Worm (Caenorhabditis elegans): Measurements from ENCODE around the gene nfki-1.

Gene nfki-1

DNA sequence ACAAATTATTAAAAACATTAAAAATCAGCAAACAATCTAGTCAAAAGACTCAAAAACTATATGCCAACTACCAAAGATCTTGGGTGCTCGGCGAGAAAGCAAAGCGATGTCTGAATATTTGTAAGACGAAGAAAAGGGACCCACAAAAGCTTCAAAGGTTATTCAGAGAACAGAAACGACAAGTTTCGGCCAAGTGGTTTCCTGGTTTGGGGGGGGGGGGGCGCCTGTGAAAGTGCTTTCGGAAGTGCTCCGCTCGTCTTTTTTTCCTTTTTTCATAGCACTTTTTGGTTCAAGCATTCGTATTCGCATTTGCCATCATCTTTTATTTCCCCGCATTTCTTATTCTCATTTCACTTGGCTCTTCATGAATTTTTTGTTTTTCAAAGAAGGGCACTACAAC lies 26.4 kb downstream of the nfki-1 start:
- TF ChIP-seq unc-120 (tag; optimal IDR thresholded peaks at IDR 0.05; ENCODE audit: poor library complexity, severe bottlenecking) (no peak), ceh-43 (GFP tag; optimal IDR thresholded peaks at IDR 0.05) (no peak), nhr-2 (tag; optimal IDR thresholded peaks at IDR 0.05) (no peak), sem-2 (GFP tag; optimal IDR thresholded peaks at IDR 0.05) (no peak), mep-1 (tag; optimal IDR thresholded peaks at IDR 0.05) (no peak), lsy-2 (tag; optimal IDR thresholded peaks at IDR 0.05) (no peak), ztf-11 (tag; optimal IDR thresholded peaks at IDR 0.05) (no peak), elt-3 (tag; optimal IDR thresholded peaks at IDR 0.05) (no peak), mab-5 (tag; optimal IDR thresholded peaks at IDR 0.05) (no peak), sptf-1 (tag; optimal IDR thresholded peaks at IDR 0.05) (no peak), nhr-237 (tag; optimal IDR thresholded peaks at IDR 0.05) (no peak), bed-3 (GFP tag; optimal IDR thresholded peaks at IDR 0.05) (no peak), blmp-1 (tag; optimal IDR thresholded peaks at IDR 0.05) (no peak), nhr-28 (tag; optimal IDR thresholded peaks at IDR 0.05) (no peak), lin-32 (GFP tag; optimal IDR thresholded peaks at IDR 0.05) (no peak), M03D4.4 (tag; optimal IDR thresholded peaks at IDR 0.05) (no peak)

DNA sequence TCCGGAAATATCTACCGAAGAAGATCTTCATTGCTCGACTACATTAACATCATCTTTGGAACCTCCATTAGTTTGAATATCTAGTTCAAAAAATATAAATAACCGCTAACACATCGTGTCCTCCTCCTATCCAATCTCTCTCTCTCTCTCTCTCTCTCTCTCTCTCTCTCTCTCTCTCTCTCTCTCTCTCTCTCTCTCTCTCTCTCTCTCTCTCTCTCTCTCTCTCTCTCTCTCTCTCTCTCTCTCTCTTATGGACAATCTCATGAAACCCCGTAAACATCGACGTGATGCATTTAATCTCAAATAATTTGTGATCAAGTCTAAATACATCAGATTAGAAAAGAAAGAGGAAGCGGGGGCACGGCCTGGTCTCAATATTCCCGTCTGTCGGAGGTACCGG lies 27.2 kb downstream of the nfki-1 start:
- TF ChIP-seq mab-5 (tag; optimal IDR thresholded peaks at IDR 0.05): no peak
- peak; percentile 75 for TF ChIP-seq elt-1 (tag; optimal IDR thresholded peaks at IDR 0.05; ENCODE audit: borderline replicate concordance, insufficient read depth)
- no peak for TF ChIP-seq ham-2 (GFP tag; optimal IDR thresholded peaks at IDR 0.05)

DNA sequence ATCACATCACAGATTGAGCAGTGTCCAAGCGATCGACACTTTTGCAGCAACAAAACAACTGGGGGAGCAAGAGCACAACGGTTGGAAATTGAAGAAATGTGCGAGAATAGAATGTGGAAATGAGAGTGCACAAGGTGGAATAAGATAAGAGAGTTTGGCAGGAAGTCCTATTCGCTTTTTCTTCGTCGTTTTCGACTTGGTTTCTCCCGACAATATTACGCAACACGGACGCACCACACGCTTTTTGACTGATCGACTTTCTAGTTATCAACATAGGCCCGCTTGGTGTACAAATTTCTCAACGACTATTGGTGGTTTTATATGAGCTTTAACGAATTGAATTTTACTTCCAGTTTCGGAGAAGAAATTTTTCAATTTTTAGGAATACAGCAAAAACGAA lies 27.9 kb downstream of the nfki-1 start:
- peak; percentile 30 for TF ChIP-seq hlh-1 (tag; optimal IDR thresholded peaks at IDR 0.05)
- peak; percentile 54 for TF ChIP-seq zip-8 (tag; optimal IDR thresholded peaks at IDR 0.05)
- no peak for TF ChIP-seq M03D4.4 (tag; optimal IDR thresholded peaks at IDR 0.05)
- no peak for TF ChIP-seq ceh-43 (GFP tag; optimal IDR thresholded peaks at IDR 0.05)
- no peak for TF ChIP-seq nhr-28 (tag; optimal IDR thresholded peaks at IDR 0.05)
- no peak for TF ChIP-seq elt-3 (tag; optimal IDR thresholded peaks at IDR 0.05)
- TF ChIP-seq sptf-1 (tag; optimal IDR thresholded peaks at IDR 0.05): no peak
- TF ChIP-seq bed-3 (GFP tag; optimal IDR thresholded peaks at IDR 0.05): no peak
- no peak for TF ChIP-seq nhr-2 (tag; optimal IDR thresholded peaks at IDR 0.05)
- TF ChIP-seq mep-1 (tag; optimal IDR thresholded peaks at IDR 0.05): no peak
- no peak for TF ChIP-seq mls-2 (tag; optimal IDR thresholded peaks at IDR 0.05)
- no peak for TF ChIP-seq mab-5 (tag; optimal IDR thresholded peaks at IDR 0.05)
- TF ChIP-seq unc-62 (GFP tag; optimal IDR thresholded peaks at IDR 0.05): no peak
- TF ChIP-seq lsy-2 (tag; optimal IDR thresholded peaks at IDR 0.05): no peak
- TF ChIP-seq snpc-4 (tag; optimal IDR thresholded peaks at IDR 0.05): no peak

DNA sequence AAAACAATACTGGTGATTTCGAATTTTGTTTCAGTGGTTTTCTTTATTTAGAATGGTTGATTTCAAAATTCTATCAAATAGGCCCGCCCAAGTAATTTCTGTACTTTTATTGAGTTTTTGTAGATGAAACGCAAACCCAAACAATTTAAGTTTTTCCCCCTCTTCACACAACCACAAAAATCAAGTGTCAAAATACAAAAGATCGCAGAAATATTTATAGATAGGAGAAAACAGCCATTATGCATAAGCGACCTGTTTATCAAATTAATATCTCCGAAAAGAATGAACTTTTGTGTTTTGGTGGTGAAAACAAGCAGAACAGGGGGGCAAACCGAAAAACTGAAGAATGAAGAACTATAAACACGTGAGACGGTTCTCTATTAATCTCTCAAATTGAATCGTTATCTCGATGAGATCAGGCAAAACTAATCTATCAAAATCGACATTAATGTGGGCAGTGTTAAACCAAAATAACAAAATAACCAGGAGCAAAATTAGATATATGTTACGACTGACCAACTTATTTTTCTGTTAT lies 29.1 kb downstream of the nfki-1 start:
- no peak for TF ChIP-seq blmp-1 (tag; optimal IDR thresholded peaks at IDR 0.05)
- TF ChIP-seq nhr-12 (tag; optimal IDR thresholded peaks at IDR 0.05): no peak
- TF ChIP-seq elt-1 (tag; optimal IDR thresholded peaks at IDR 0.05; ENCODE audit: borderline replicate concordance, insufficient read depth): peak; percentile 44

DNA sequence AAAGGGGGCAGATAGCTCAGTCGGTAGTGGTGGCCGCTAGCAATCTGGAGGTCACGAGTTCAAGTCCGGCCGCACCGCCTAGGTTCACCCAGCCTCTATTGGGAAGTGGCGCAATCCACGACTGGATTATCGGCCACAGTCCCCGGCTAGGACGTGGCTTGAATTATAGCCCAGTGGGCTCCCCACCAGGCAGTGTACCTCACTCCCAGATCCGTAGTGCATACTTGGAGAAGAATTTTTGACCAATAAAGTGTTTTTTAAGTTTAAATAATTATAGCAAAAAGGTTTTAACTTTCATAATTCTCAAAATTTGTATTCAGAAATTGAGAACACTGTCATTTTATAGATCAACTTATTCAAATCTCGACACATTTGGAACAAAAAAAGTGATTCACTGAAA lies 30.3 kb downstream of the nfki-1 start:
- TF ChIP-seq snpc-4 (tag; optimal IDR thresholded peaks at IDR 0.05): no peak
- TF ChIP-seq pha-4 (tag; optimal IDR thresholded peaks at IDR 0.05): no peak
- no peak for TF ChIP-seq nhr-28 (tag; optimal IDR thresholded peaks at IDR 0.05)
- no peak for TF ChIP-seq mls-2 (tag; optimal IDR thresholded peaks at IDR 0.05)
- no peak for TF ChIP-seq lin-13 (tag; optimal IDR thresholded peaks at IDR 0.05)
- no peak for TF ChIP-seq flh-1 (GFP tag; optimal IDR thresholded peaks at IDR 0.05)

DNA sequence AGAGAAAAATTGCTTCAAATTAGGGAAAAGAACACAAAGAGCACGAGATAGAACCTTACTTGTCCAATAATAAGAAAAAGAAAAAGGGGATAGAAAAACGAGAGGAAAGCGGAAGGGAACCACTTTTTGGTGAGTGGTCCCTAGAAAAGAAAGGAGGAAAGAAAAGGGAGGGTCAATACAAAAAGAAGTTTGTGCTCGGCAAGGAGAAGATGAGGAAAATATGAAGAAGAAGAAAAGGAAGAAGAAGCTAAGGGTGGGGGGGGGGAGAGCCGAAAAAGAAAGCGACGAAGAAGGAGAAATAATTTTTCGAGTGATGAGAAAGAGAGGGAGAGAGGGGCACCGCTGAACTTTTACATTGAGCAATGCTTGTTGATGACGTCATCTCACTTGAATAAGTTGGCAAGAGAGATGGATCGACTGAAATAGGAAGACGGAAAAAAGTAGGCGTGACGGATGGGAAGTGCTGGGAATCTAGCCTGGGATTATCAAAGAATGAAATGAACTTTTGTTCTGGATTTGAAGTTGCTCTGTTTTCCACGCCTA lies 30.8 kb downstream of the nfki-1 start:
- peak; percentile 42 for TF ChIP-seq zip-8 (tag; optimal IDR thresholded peaks at IDR 0.05)
- TF ChIP-seq nhr-12 (tag; optimal IDR thresholded peaks at IDR 0.05): no peak
- no peak for TF ChIP-seq lin-13 (tag; optimal IDR thresholded peaks at IDR 0.05)
- peak; percentile 11 for TF ChIP-seq sptf-1 (tag; optimal IDR thresholded peaks at IDR 0.05)
- peak; percentile 30 for TF ChIP-seq ces-1 (GFP tag; optimal IDR thresholded peaks at IDR 0.05)

Measured in whole organism, mixed stage, embryonic.